Worm (Caenorhabditis elegans) whole organism, L3 larva: ENCODE measurements around the gene C28D4.10.

Source experiments
- R02D3.7 ChIP-seq: fragments of 150-350 bp; optimal IDR thresholded peaks from 2 replicates; lab custom pipeline; 2014; ENCODE audit warnings: missing biosample characterization, missing genetic modification characterization
- ZK546.5 ChIP-seq: sonication (generic microtip); optimal IDR thresholded peaks from 2 replicates; lab custom pipeline; 2017; ENCODE audit warnings: missing biosample characterization, missing genetic modification characterization
- aly-2 ChIP-seq: fragments of 150-350 bp; optimal IDR thresholded peaks from 2 replicates; lab custom pipeline; 2014; ENCODE audit warnings: missing biosample characterization, missing genetic modification characterization
- ama-1 ChIP-seq: fragments of 150-350 bp; optimal IDR thresholded peaks from 2 replicates; lab custom pipeline; 2018
- ceh-28 ChIP-seq: fragments of 150-350 bp; optimal IDR thresholded peaks from 2 replicates; lab custom pipeline; 2014; ENCODE audit warnings: missing biosample characterization, missing genetic modification reagents, missing genetic modification characterization
- ceh-82 ChIP-seq: fragments of 150-350 bp; optimal IDR thresholded peaks from 2 replicates; lab custom pipeline; 2014; ENCODE audit warnings: missing biosample characterization, missing genetic modification characterization
- ceh-9 ChIP-seq: sonication (generic microtip); optimal IDR thresholded peaks from 2 replicates; lab custom pipeline; 2018; ENCODE audit warnings: missing biosample characterization, missing genetic modification characterization
- egl-27 ChIP-seq: sonication (generic microtip); optimal IDR thresholded peaks from 4 replicates; lab custom pipeline; 2017; ENCODE audit warnings: missing biosample characterization, missing genetic modification reagents, missing genetic modification characterization
- egl-5 ChIP-seq: fragments of 150-350 bp; optimal IDR thresholded peaks from 2 replicates; lab custom pipeline; 2017; ENCODE audit warnings: missing biosample characterization, missing genetic modification reagents, missing genetic modification characterization, inconsistent platforms
- elt-1 ChIP-seq: fragments of 150-350 bp; optimal IDR thresholded peaks from 2 replicates; lab custom pipeline; 2014; ENCODE audit warnings: missing biosample characterization, missing genetic modification characterization
- elt-2 ChIP-seq: sonication (generic microtip); optimal IDR thresholded peaks from 2 replicates; lab custom pipeline; 2016; ENCODE audit warnings: missing genetic modification reagents, mild to moderate bottlenecking, missing genetic modification characterization, missing compliant biosample characterization
- elt-3 ChIP-seq, 3 experiments: fragments of 150-350 bp in 1 of 3; sonication (generic microtip) in 2 of 3; optimal IDR thresholded peaks; 2 replicates in 2 of 3; 4 replicates in 1 of 3; lab custom pipeline; 2014 to 2017; ENCODE audit warnings: missing biosample characterization in 3 of 3, missing genetic modification characterization in 3 of 3
- eor-1 ChIP-seq, 2 experiments: fragments of 150-350 bp; optimal IDR thresholded peaks; 2 replicates each; lab custom pipeline; 2014 to 2018; ENCODE audit warnings: missing biosample characterization in 2 of 2, missing genetic modification characterization in 2 of 2
- fkh-10 ChIP-seq: sonication (generic microtip); optimal IDR thresholded peaks from 2 replicates; lab custom pipeline; 2017; ENCODE audit warnings: missing biosample characterization, missing genetic modification reagents, missing genetic modification characterization
- fkh-2 ChIP-seq: fragments of 150-350 bp; optimal IDR thresholded peaks from 2 replicates; lab custom pipeline; 2014; ENCODE audit warnings: missing biosample characterization, missing genetic modification reagents, missing genetic modification characterization
- fos-1 ChIP-seq: fragments of 150-350 bp; optimal IDR thresholded peaks from 2 replicates; lab custom pipeline; 2014; ENCODE audit warnings: missing biosample characterization, missing genetic modification characterization
- hmg-11 ChIP-seq: sonication (generic microtip); optimal IDR thresholded peaks from 2 replicates; lab custom pipeline; 2016; ENCODE audit warnings: missing genetic modification characterization, missing compliant biosample characterization
- jun-1 ChIP-seq: fragments of 150-350 bp; optimal IDR thresholded peaks from 2 replicates; lab custom pipeline; 2014; ENCODE audit warnings: missing biosample characterization, missing genetic modification reagents, missing genetic modification characterization
- lin-15B ChIP-seq: fragments of 150-350 bp; optimal IDR thresholded peaks from 2 replicates; lab custom pipeline; 2014; ENCODE audit warnings: missing biosample characterization, missing genetic modification characterization
- lin-39 ChIP-seq: fragments of 150-350 bp; optimal IDR thresholded peaks from 2 replicates; lab custom pipeline; 2018; ENCODE audit warnings: missing biosample characterization, missing genetic modification reagents, missing genetic modification characterization
- nfya-1 ChIP-seq: sonication (generic microtip); optimal IDR thresholded peaks from 2 replicates; lab custom pipeline; 2017; ENCODE audit warnings: missing genetic modification characterization, mild to moderate bottlenecking, missing compliant biosample characterization, antibody characterized with exemption, moderate library complexity; ENCODE audit not compliant: insufficient read depth
- nhr-11 ChIP-seq: fragments of 150-350 bp; optimal IDR thresholded peaks from 2 replicates; lab custom pipeline; 2014; ENCODE audit warnings: missing biosample characterization, missing genetic modification characterization
- nhr-12 ChIP-seq: fragments of 150-350 bp; optimal IDR thresholded peaks from 2 replicates; lab custom pipeline; 2014; ENCODE audit warnings: missing biosample characterization, missing genetic modification characterization
- nhr-23 ChIP-seq: fragments of 150-350 bp; optimal IDR thresholded peaks from 2 replicates; lab custom pipeline; 2014; ENCODE audit warnings: missing biosample characterization, missing genetic modification reagents, missing genetic modification characterization
- nhr-25 ChIP-seq: sonication (generic microtip); optimal IDR thresholded peaks from 2 replicates; lab custom pipeline; 2017; ENCODE audit warnings: missing biosample characterization, missing genetic modification characterization
- nhr-28 ChIP-seq: fragments of 150-350 bp; optimal IDR thresholded peaks from 2 replicates; lab custom pipeline; 2014; ENCODE audit warnings: missing biosample characterization, missing genetic modification characterization
- pha-4 ChIP-seq: fragments of 150-350 bp; optimal IDR thresholded peaks from 2 replicates; lab custom pipeline; 2014; ENCODE audit warnings: missing biosample characterization, missing genetic modification reagents, missing genetic modification characterization
- pqm-1 ChIP-seq: fragments of 150-350 bp; optimal IDR thresholded peaks from 2 replicates; lab custom pipeline; 2017; ENCODE audit warnings: missing biosample characterization, missing genetic modification characterization, inconsistent platforms
- sea-2 ChIP-seq: fragments of 150-350 bp; sonication (generic microtip); optimal IDR thresholded peaks from 4 replicates; lab custom pipeline; 2014; ENCODE audit warnings: missing biosample characterization, missing genetic modification reagents, missing genetic modification characterization
- skn-1 ChIP-seq: fragments of 150-350 bp; optimal IDR thresholded peaks from 2 replicates; lab custom pipeline; 2014; ENCODE audit warnings: missing biosample characterization, missing genetic modification characterization
- snpc-4 ChIP-seq: fragments of 150-350 bp; optimal IDR thresholded peaks from 2 replicates; lab custom pipeline; 2014; ENCODE audit warnings: missing biosample characterization, missing genetic modification characterization
- tbx-2 ChIP-seq: sonication (generic microtip); optimal IDR thresholded peaks from 2 replicates; lab custom pipeline; 2016; ENCODE audit warnings: mild to moderate bottlenecking, missing genetic modification characterization, missing compliant biosample characterization
- unc-39 ChIP-seq: sonication (generic microtip); optimal IDR thresholded peaks from 4 replicates; lab custom pipeline; 2017; ENCODE audit warnings: missing biosample characterization, missing genetic modification characterization
- zag-1 ChIP-seq: fragments of 150-350 bp; optimal IDR thresholded peaks from 2 replicates; lab custom pipeline; 2014; ENCODE audit warnings: missing biosample characterization, missing genetic modification characterization
- ztf-11 ChIP-seq: fragments of 150-350 bp; optimal IDR thresholded peaks from 2 replicates; lab custom pipeline; 2014; ENCODE audit warnings: missing biosample characterization, missing genetic modification characterization
- ztf-4 ChIP-seq: fragments of 150-350 bp; optimal IDR thresholded peaks from 2 replicates; lab custom pipeline; 2014; ENCODE audit warnings: missing biosample characterization, missing genetic modification characterization

Gene C28D4.10

DNA sequence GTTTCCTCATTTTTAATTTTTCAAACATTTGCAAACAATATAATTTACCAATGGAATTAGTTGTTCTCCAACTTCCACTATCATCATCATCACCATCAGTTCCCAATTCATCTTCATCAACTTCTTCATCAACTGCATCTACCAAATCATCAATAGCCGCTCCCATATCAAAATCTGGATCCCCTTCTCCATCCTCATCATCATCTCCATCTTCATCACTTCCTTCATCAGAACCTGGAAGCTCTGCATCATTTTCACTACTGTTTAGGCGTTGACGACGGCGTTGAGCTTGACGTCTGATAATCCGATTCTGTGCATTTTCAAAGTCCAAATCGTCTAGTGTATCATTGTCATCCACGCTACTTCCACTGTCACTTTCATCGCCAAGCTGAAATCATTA, 40.4 kb upstream of the C28D4.10 start:
- TF ChIP-seq lin-39 (no peak), nhr-25 (tag; lab: Kevin White, UChicago) (no peak), zag-1 (tag; lab: Kevin White, UChicago) (no peak), elt-3 (tag; optimal IDR thresholded peaks at IDR 0.05; lab: Kevin White, UChicago) (no peak), ZK546.5 (tag; lab: Kevin White, UChicago) (no peak), nhr-23 (tag; lab: Kevin White, UChicago) (no peak), snpc-4 (no peak), skn-1 (tag; lab: Kevin White, UChicago) (no peak), elt-1 (tag; lab: Kevin White, UChicago) (no peak), pqm-1 (no peak), ceh-9 (tag; lab: Kevin White, UChicago) (no peak), nfya-1 (tag; lab: Kevin White, UChicago) (no peak), jun-1 (tag; lab: Kevin White, UChicago) (no peak)

DNA sequence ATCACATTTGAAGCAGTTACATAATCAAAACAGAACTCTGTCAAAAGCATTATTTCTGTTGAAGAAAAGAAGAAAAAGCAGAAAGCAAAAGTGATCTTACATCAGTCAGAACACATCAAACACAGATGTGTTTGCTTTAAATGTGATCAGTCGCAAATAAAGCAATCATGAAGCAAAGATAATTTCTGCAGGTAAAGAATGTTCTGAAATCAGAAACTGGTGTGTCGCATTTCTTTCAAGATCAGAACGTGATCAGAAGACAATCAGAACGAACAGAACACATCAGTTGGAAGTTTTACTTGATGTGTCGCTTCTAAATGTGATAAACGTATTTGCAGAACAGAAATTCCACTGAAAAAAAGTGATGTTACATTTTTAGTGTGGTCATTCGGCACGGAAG, 39.2 kb upstream of the C28D4.10 start:
- peak; percentile 22 for TF ChIP-seq pha-4
- no peak for TF ChIP-seq nhr-23 (tag; lab: Kevin White, UChicago)

DNA sequence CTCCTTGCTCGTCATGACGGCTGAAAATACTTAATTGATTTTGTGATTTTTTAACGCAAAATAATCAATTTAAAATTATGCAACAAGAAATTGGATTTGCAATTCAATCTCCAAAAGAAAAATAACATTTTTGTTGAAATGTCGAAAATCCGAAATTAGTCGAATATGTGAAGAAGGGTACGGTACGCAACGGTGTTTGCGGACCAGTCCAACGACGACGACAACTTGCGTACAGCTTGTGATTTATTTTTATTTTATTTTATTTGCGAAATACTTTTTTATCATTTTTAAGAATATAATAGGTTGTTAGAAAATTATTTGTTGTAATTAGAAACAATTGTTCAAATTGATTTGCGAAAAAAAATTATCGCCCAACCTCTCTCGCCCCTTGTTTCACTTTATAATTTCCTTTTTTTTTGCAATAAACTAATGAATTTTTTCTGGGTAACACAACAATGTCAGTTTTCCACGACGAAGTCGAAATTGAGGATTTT, 31.5 kb upstream of the C28D4.10 start, which contains the start of the genes dcaf-1 and dph-3:
Gene dcaf-1 (minus strand): TSS at position 20 of the 494 bp plus-strand sequence.
Gene dph-3 (plus strand): TSS at position 444 of the 494 bp plus-strand sequence.
- TF ChIP-seq nfya-1 (tag; lab: Kevin White, UChicago) = peak; percentile 78
- TF ChIP-seq ceh-82 (tag; lab: Kevin White, UChicago) = no peak
- TF ChIP-seq jun-1 (tag; lab: Kevin White, UChicago) = no peak
- no peak for TF ChIP-seq elt-3 (tag; optimal IDR thresholded peaks at IDR 0.05; lab: Kevin White, UChicago)
- TF ChIP-seq unc-39 (tag; lab: Kevin White, UChicago) = no peak
- peak; percentile 14 for TF ChIP-seq elt-2 (tag; lab: Kevin White, UChicago)
- peak; percentile 22 for TF ChIP-seq nhr-23 (tag; lab: Kevin White, UChicago)
- no peak for TF ChIP-seq ztf-4
- TF ChIP-seq aly-2 (tag; lab: Kevin White, UChicago) = no peak
- no peak for TF ChIP-seq zag-1 (tag; lab: Kevin White, UChicago)
- no peak for TF ChIP-seq ZK546.5 (tag; lab: Kevin White, UChicago)
- TF ChIP-seq R02D3.7 = no peak
- TF ChIP-seq lin-39 = no peak
- TF ChIP-seq lin-15B (tag; lab: Kevin White, UChicago) = peak; percentile 48
- TF ChIP-seq nhr-11 (tag; lab: Kevin White, UChicago) = no peak
- TF ChIP-seq egl-5 (tag; lab: Kevin White, UChicago) = peak; percentile 69
- TF ChIP-seq eor-1 (tag; optimal IDR thresholded peaks at IDR 0.05; lab: Kevin White, UChicago) = no peak
- no peak for TF ChIP-seq ama-1
- no peak for TF ChIP-seq nhr-12 (tag; lab: Kevin White, UChicago)
- no peak for TF ChIP-seq elt-1 (tag; lab: Kevin White, UChicago)
- TF ChIP-seq egl-27 (tag; lab: Kevin White, UChicago) = no peak
- no peak for TF ChIP-seq fkh-10 (GFP tag; lab: Kevin White, UChicago)
- TF ChIP-seq fkh-2 = no peak
- peak; percentile 80 for TF ChIP-seq skn-1 (tag; lab: Kevin White, UChicago)
- no peak for TF ChIP-seq ceh-9 (tag; lab: Kevin White, UChicago)
- peak; percentile 58 for TF ChIP-seq pha-4
- no peak for TF ChIP-seq tbx-2 (tag; lab: Kevin White, UChicago)
- no peak for TF ChIP-seq fos-1 (tag; lab: Kevin White, UChicago)
- TF ChIP-seq pqm-1 = no peak
- TF ChIP-seq hmg-11 = peak; percentile 35
- no peak for TF ChIP-seq ztf-11
- TF ChIP-seq, all 47 proteins: peak for 8

DNA sequence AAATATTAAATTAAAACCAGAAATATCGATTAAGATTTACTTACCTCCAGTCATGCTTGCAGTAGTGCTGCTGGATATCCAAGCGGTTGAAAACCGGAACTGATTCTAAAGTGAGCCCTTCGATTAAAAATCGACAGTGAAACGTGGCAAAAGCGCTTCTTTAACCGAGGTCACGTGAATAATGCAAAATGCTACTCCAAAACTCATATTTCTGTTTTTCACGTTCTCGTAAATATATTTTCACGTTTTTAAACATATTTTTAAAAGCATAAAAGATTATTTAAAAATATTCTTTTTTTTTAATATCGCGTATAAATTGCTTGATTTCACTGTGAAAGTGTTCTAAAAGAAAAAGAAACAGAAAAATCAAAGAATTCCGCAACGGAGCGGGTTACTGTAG, 29.1 kb upstream of the C28D4.10 start, which contains the start of gene ant-1.3:
Gene ant-1.3 (minus strand): TSS at position 101 of the 400 bp plus-strand sequence.
- TF ChIP-seq jun-1 (tag; lab: Kevin White, UChicago) (no peak), pha-4 (no peak), sea-2 (GFP tag; lab: Kevin White, UChicago) (no peak), fkh-10 (GFP tag; lab: Kevin White, UChicago) (no peak), nhr-28 (tag; lab: Kevin White, UChicago) (no peak), ceh-9 (tag; lab: Kevin White, UChicago) (no peak), ceh-28 (no peak)
